Worm (Caenorhabditis elegans): ENCODE data around the gene F14D7.1.

DNA sequence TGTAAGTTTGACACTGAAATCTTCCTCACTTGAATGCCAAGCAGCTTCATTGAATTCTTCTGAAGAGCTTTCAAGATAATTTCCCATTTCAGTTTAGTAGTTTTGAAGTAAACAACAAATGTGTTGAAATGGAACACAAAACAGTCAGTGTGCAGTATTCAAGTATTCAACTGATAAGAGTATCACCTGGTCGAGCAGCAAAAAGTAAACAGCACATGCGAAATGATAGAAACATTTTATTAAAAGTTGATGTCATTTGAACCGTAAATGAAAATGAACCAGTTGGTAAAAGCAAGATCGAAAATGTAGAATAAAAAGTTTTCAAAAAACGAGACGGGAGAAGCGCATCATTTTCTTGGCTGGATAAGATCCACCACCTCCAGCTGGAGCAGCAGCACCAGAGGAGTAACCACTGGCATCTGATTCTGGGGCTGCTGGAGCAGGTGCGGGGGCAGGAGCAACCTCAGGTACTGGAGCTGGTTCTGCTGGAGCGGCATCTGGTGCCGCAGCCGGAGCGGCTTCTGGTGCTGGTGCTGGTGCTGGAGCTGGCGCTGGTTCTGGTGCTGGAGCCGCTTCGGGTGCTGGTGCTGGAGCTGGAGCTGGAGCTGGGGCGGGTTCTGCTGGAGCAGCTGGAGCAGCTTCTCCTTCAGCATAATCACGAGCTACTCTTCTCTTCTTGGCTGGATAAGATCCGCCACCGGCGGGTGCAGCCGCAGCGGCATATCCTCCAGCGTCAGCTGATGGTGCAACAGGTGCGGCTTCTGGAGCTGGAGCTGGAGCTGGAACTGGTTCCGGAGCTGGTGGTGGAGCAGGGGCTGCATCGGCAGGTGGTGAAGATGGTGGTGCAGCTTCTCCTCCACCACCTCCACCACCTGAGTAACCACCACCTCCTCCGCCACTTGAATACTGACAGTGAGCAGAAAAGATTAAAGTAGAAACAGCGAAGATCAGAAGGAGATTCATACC, 35.5 kb upstream of the F14D7.1 start, which contains the start of the genes F47B8.4 and F47B8.18:
- no peak for TF ChIP-seq fkh-10 (GFP tag; optimal IDR thresholded peaks at IDR 0.05)
- no peak for TF ChIP-seq nhr-11 (tag; optimal IDR thresholded peaks at IDR 0.05)
- TF ChIP-seq ceh-82 (tag; optimal IDR thresholded peaks at IDR 0.05) = no peak
- TF ChIP-seq R02D3.7 (tag; optimal IDR thresholded peaks at IDR 0.05) = no peak
- TF ChIP-seq ZK337.2 (GFP tag; IDR thresholded peaks at IDR 0.05) = no peak
- no peak for TF ChIP-seq dve-1 (tag; optimal IDR thresholded peaks at IDR 0.05; ENCODE audit: insufficient read depth)
- TF ChIP-seq hif-1 (tag; optimal IDR thresholded peaks at IDR 0.05) = no peak
- TF ChIP-seq unc-62 (GFP tag; optimal IDR thresholded peaks at IDR 0.05 in 1 of 2) = peak in 1 of 2 experiments; percentile 96
- no peak for TF ChIP-seq unc-62 (tag; optimal IDR thresholded peaks at IDR 0.05)
- TF ChIP-seq skn-1 (tag; optimal IDR thresholded peaks at IDR 0.05) = no peak
- TF ChIP-seq daf-12 (tag; optimal IDR thresholded peaks at IDR 0.05) = no peak

All from whole organism, L4 larva.